Worm (Caenorhabditis elegans) whole organism, young adult: ENCODE measurements around the gene Y39G8B.7.
A peak's percentile ranks its signal among the peaks of the same experiment; 100 is the strongest.

Source experiments
- C06A6.2 ChIP-seq: fragments of 200-800 bp; sonication (Bioruptor generic); conservative IDR thresholded peaks from 2 replicates; pipeline ENCODE4 v1.3.6; 2022; ENCODE audit warnings: missing genetic modification characterization, missing compliant biosample characterization
- F33H1.4 ChIP-seq: fragments of 200-800 bp; sonication (Bioruptor generic); IDR thresholded peaks from 2 replicates; pipeline ENCODE4 v1.3.6; 2022; ENCODE audit warnings: missing genetic modification reagents, missing genetic modification characterization, missing compliant biosample characterization
- F37B4.10 ChIP-seq: fragments of 200-800 bp; sonication (Bioruptor generic); IDR thresholded peaks from 2 replicates; pipeline ENCODE4 v1.3.6; 2022; ENCODE audit warnings: missing genetic modification characterization, missing compliant biosample characterization
- F49E8.2 ChIP-seq: sonication (generic microtip); optimal IDR thresholded peaks from 3 replicates; lab custom pipeline; 2017; ENCODE audit warnings: missing genetic modification characterization, mild to moderate bottlenecking, missing compliant biosample characterization, antibody characterized with exemption, moderate library complexity; ENCODE audit not compliant: insufficient read depth
- Y95B8A.8 ChIP-seq: fragments of 200-800 bp; sonication (Bioruptor generic); IDR thresholded peaks from 2 replicates; pipeline ENCODE4 v1.3.6; 2022; ENCODE audit warnings: missing genetic modification reagents, missing genetic modification characterization, missing compliant biosample characterization
- attf-5 ChIP-seq: fragments of 200-800 bp; sonication (Bioruptor generic); optimal IDR thresholded peaks from 2 replicates; lab custom pipeline; 2018; ENCODE audit warnings: mild to moderate bottlenecking, missing genetic modification characterization, missing compliant biosample characterization
- bed-1 ChIP-seq: fragments of 200-800 bp; sonication (Bioruptor generic); IDR thresholded peaks from 2 replicates; pipeline ENCODE4 v1.3.6; 2022; ENCODE audit warnings: missing genetic modification reagents, missing genetic modification characterization, missing compliant biosample characterization
- ceh-100 ChIP-seq: fragments of 200-800 bp; sonication (Bioruptor generic); IDR thresholded peaks from 2 replicates; pipeline ENCODE4 v1.3.6; 2022; ENCODE audit warnings: missing genetic modification reagents, missing genetic modification characterization, missing compliant biosample characterization
- ceh-27 ChIP-seq: fragments of 200-800 bp; sonication (Bioruptor generic); optimal IDR thresholded peaks from 2 replicates; lab custom pipeline; 2018; ENCODE audit warnings: mild to moderate bottlenecking, missing genetic modification characterization, moderate library complexity, missing compliant biosample characterization
- die-1 ChIP-seq: sonication (generic microtip); optimal IDR thresholded peaks from 2 replicates; lab custom pipeline; 2016; ENCODE audit warnings: missing genotype, mild to moderate bottlenecking, missing genetic modification characterization, missing compliant biosample characterization
- dpl-1 ChIP-seq: fragments of 150-350 bp; optimal IDR thresholded peaks from 2 replicates; lab custom pipeline; 2014; ENCODE audit warnings: missing biosample characterization, missing genetic modification reagents, missing genetic modification characterization
- ekl-4 ChIP-seq: fragments of 200-800 bp; sonication (Bioruptor generic); IDR thresholded peaks from 2 replicates; pipeline ENCODE4 v1.3.6; 2022; ENCODE audit warnings: missing genetic modification reagents, missing genetic modification characterization, missing compliant biosample characterization
- him-1 ChIP-seq: sonication (generic microtip); optimal IDR thresholded peaks from 2 replicates; lab custom pipeline; 2016; ENCODE audit warnings: missing genotype, missing genetic modification reagents, missing genetic modification characterization, missing compliant biosample characterization
- hmg-1.2 ChIP-seq: fragments of 200-800 bp; sonication (Bioruptor generic); IDR thresholded peaks from 2 replicates; pipeline ENCODE4 v1.3.6; 2022; ENCODE audit warnings: missing genetic modification reagents, missing genetic modification characterization, missing compliant biosample characterization
- hrde-1 ChIP-seq: sonication (generic microtip); optimal IDR thresholded peaks from 2 replicates; lab custom pipeline; 2016; ENCODE audit warnings: missing genetic modification characterization, mild to moderate bottlenecking, missing compliant biosample characterization, moderate library complexity, missing genotype, missing genetic modification reagents, borderline replicate concordance
- let-607 ChIP-seq, 2 experiments: fragments of 200-800 bp in 1 of 2; sonication (Bioruptor generic) in 1 of 2; sonication (generic microtip) in 1 of 2; optimal IDR thresholded peaks; 2 replicates each; lab custom pipeline; 2016 to 2018; ENCODE audit warnings: mild to moderate bottlenecking in 2 of 2, missing compliant biosample characterization in 2 of 2, missing genetic modification characterization in 2 of 2, moderate library complexity in 2 of 2, missing genotype in 1 of 2
- lin-35 ChIP-seq, 3 experiments: fragments of 150-350 bp in 2 of 3; sonication (generic microtip) in 1 of 3; optimal IDR thresholded peaks; 2 replicates each; lab custom pipeline; 2014 to 2018; ENCODE audit warnings: missing biosample characterization in 3 of 3, missing genetic modification characterization in 3 of 3, missing genetic modification reagents in 3 of 3
- madf-3 ChIP-seq: fragments of 200-800 bp; sonication (Bioruptor generic); IDR thresholded peaks from 2 replicates; pipeline ENCODE4 v1.3.6; 2022; ENCODE audit warnings: missing genetic modification reagents, missing genetic modification characterization, missing compliant biosample characterization
- mes-4 ChIP-seq: sonication (generic microtip); optimal IDR thresholded peaks from 2 replicates; lab custom pipeline; 2016; ENCODE audit warnings: missing genotype, missing genetic modification characterization, missing compliant biosample characterization
- nfya-1 ChIP-seq: sonication (generic microtip); optimal IDR thresholded peaks from 2 replicates; lab custom pipeline; 2017; ENCODE audit warnings: antibody characterized with exemption, missing compliant biosample characterization, missing genetic modification characterization, borderline replicate concordance; ENCODE audit not compliant: insufficient read depth
- nhr-27 ChIP-seq: fragments of 200-800 bp; sonication (Bioruptor generic); optimal IDR thresholded peaks from 2 replicates; lab custom pipeline; 2018; ENCODE audit warnings: mild to moderate bottlenecking, missing genetic modification characterization, moderate library complexity, missing compliant biosample characterization
- nhr-80 ChIP-seq: sonication (generic microtip); optimal IDR thresholded peaks from 2 replicates; lab custom pipeline; 2016; ENCODE audit warnings: missing genetic modification characterization, missing compliant biosample characterization
- pha-4 ChIP-seq: fragments of 150-350 bp; sonication (generic microtip); optimal IDR thresholded peaks from 2 replicates; lab custom pipeline; 2014; ENCODE audit warnings: missing biosample characterization, missing genetic modification reagents, missing genetic modification characterization
- rcor-1 ChIP-seq: fragments of 200-800 bp; sonication (Bioruptor generic); IDR thresholded peaks from 2 replicates; pipeline ENCODE4 v1.3.6; 2022; ENCODE audit warnings: missing genetic modification reagents, missing genetic modification characterization, missing compliant biosample characterization
- rpc-1 ChIP-seq, 2 experiments: fragments of 150-350 bp in 1 of 2; sonication (generic microtip) in 1 of 2; optimal IDR thresholded peaks; 2 replicates each; lab custom pipeline; 2014 to 2018; ENCODE audit warnings: missing biosample characterization in 1 of 2, missing genetic modification characterization in 1 of 2, missing genetic modification reagents in 1 of 2, missing genotype in 1 of 2
- snpc-4 ChIP-seq, 5 experiments: fragments of 150-350 bp in 1 of 5; sonication (generic microtip) in 4 of 5; optimal IDR thresholded peaks; 2 replicates each; lab custom pipeline; 2014 to 2018; ENCODE audit warnings: missing genetic modification characterization in 5 of 5, missing biosample characterization in 3 of 5, antibody characterized with exemption in 2 of 5, mild to moderate bottlenecking in 2 of 5, missing compliant biosample characterization in 2 of 5, missing genotype in 2 of 5, moderate library complexity in 2 of 5, missing genetic modification reagents in 1 of 5
- sptf-2 ChIP-seq: fragments of 200-800 bp; sonication (Bioruptor generic); optimal IDR thresholded peaks from 2 replicates; lab custom pipeline; 2018; ENCODE audit warnings: mild to moderate bottlenecking, missing genetic modification characterization, missing compliant biosample characterization
- tlf-1 ChIP-seq: fragments of 200-800 bp; sonication (Bioruptor generic); optimal IDR thresholded peaks from 2 replicates; lab custom pipeline; 2018; ENCODE audit warnings: mild to moderate bottlenecking, missing genetic modification characterization, missing compliant biosample characterization
- unc-62 ChIP-seq: fragments of 150-350 bp; optimal IDR thresholded peaks from 2 replicates; lab custom pipeline; 2014; ENCODE audit warnings: missing biosample characterization, missing genetic modification reagents, missing genetic modification characterization
- zfh-2 ChIP-seq: fragments of 200-800 bp; sonication (Bioruptor generic); conservative IDR thresholded peaks from 2 replicates; pipeline ENCODE4 v1.3.6; 2022; ENCODE audit warnings: missing genetic modification reagents, missing genetic modification characterization, missing compliant biosample characterization
- ztf-18 ChIP-seq: sonication (generic microtip); optimal IDR thresholded peaks from 2 replicates; lab custom pipeline; 2016; ENCODE audit warnings: missing genotype, mild to moderate bottlenecking, missing genetic modification characterization, missing compliant biosample characterization
- ztf-22 ChIP-seq: fragments of 200-800 bp; sonication (Bioruptor generic); optimal IDR thresholded peaks from 2 replicates; lab custom pipeline; 2018; ENCODE audit warnings: mild to moderate bottlenecking, missing genetic modification characterization, moderate library complexity, missing compliant biosample characterization
- ztf-3 ChIP-seq: fragments of 200-800 bp; sonication (Bioruptor generic); optimal IDR thresholded peaks from 2 replicates; lab custom pipeline; 2018; ENCODE audit warnings: mild to moderate bottlenecking, missing genetic modification characterization, missing compliant biosample characterization

Y39G8B.7 gene

DNA sequence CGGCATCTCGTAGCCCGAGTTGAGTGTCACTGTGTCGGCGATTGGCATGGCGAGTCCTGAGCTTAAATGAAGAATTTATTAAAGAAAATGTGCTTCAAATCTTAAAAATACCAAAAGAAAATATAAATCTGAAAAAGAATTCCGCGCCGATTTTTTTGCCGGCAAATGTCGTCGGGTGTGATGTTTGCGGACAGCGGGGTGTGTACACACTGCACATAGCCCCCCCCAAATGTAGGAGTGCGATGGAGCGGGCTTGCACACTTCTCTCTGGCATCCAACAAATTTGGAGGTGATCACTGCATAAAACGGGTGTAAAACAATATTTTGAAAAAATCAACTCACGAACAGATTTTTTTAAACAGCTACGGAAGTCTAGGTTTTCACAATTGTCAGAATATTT, 18.7 kb downstream of the Y39G8B.7 start, which contains the start of gene Y39G8B.2 (continued):
- peak; percentile 72 for TF ChIP-seq zfh-2
- peak in 1 of 2 experiments; percentile 1 for TF ChIP-seq let-607 (tag; optimal IDR thresholded peaks at IDR 0.05; lab: Kevin White, UChicago)
- TF ChIP-seq ekl-4 (GFP tag; lab: Robert Waterston, UW): peak; percentile 44; the same call in 1 of the 2 replicates

DNA sequence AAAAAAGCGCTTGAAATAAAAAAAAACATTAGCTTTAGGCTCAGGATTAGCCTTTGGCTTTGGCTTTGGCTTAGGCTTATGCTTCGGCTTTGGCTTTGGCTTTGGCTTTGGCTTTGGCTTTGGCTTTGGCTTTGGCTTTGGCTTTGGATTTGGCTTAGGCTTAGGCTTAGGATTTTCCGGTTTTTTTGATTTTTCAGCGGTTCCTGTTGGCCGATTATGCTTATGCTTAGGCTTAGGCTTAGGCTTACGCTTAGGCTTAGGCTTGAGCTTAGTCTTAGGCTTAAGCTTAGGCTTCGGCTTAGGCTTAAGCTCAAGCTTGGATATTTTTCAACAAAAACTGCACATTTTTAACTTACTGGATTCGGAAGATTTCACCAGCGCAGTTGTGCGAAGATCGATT, 20.7 kb downstream of the Y39G8B.7 start:
- no peak for TF ChIP-seq mes-4 (tag; lab: Kevin White, UChicago)
- no peak for TF ChIP-seq him-1 (tag; lab: Kevin White, UChicago)
- TF ChIP-seq ceh-27: no peak
- no peak for TF ChIP-seq rcor-1 (GFP tag; lab: Robert Waterston, UW)
- TF ChIP-seq ekl-4 (GFP tag; lab: Robert Waterston, UW): no peak
- TF ChIP-seq pha-4: no peak
- TF ChIP-seq bed-1 (GFP tag; lab: Robert Waterston, UW): no peak
- no peak for TF ChIP-seq Y95B8A.8 (GFP tag; lab: Robert Waterston, UW)
- no peak for TF ChIP-seq rpc-1 (optimal IDR thresholded peaks at IDR 0.05; lab: Kevin White, UChicago)
- TF ChIP-seq rpc-1 (tag; optimal IDR thresholded peaks at IDR 0.05; lab: Kevin White, UChicago): no peak
- TF ChIP-seq die-1 (tag; lab: Kevin White, UChicago): no peak
- no peak for TF ChIP-seq nhr-27 (tag; lab: Kevin White, UChicago)
- TF ChIP-seq madf-3 (GFP tag; lab: Robert Waterston, UW): no peak
- no peak for TF ChIP-seq nfya-1 (tag; lab: Kevin White, UChicago)
- TF ChIP-seq unc-62 (GFP tag; lab: Kevin White, UChicago): no peak
- no peak for TF ChIP-seq F33H1.4 (GFP tag; lab: Robert Waterston, UW)
- no peak for TF ChIP-seq ztf-18
- TF ChIP-seq C06A6.2 (GFP tag; lab: Robert Waterston, UW): no peak

ce11 chrII:13973514-13973913, 21.3 kb downstream of the Y39G8B.7 start, which contains the start of gene Y39G8B.1:
Y39G8B.1 (minus strand) TSS chrII:13973812.
- TF ChIP-seq snpc-4 (GFP tag; optimal IDR thresholded peaks at IDR 0.05; lab: Kevin White, UChicago): no peak
- peak in 1 of 4 experiments; percentile 8 for TF ChIP-seq snpc-4 (tag; optimal IDR thresholded peaks at IDR 0.05; lab: Kevin White, UChicago)
- TF ChIP-seq let-607 (tag; optimal IDR thresholded peaks at IDR 0.05; lab: Kevin White, UChicago): peak; percentile 52 to 64
- TF ChIP-seq nhr-80: peak; percentile 55
- no peak for TF ChIP-seq ztf-3 (GFP tag; lab: Kevin White, UChicago)

- TF ChIP-seq F49E8.2 (tag; lab: Kevin White, UChicago) (no peak), F37B4.10 (GFP tag; lab: Robert Waterston, UW) (0 out of 2 replicates have a peak, but pooled peaks have one; percentile 84), zfh-2 (peak; percentile 55; the same call in 1 of the 2 replicates), sptf-2 (GFP tag; lab: Kevin White, UChicago) (no peak)
Measured at ce11 chrII:13972199-13972598, 22.6 kb downstream of the Y39G8B.7 start.

ce11 chrII:13968979-13969378, 25.9 kb downstream of the Y39G8B.7 start, which contains the start of gene sre-43:
sre-43 (minus strand) TSS chrII:13969079.
- TF ChIP-seq ztf-22 (GFP tag; lab: Kevin White, UChicago) (no peak), attf-5 (no peak), lin-35 (GFP tag; optimal IDR thresholded peaks at IDR 0.05; lab: Kevin White, UChicago) (no peak), ceh-100 (GFP tag; lab: Robert Waterston, UW) (no peak), tlf-1 (GFP tag; lab: Kevin White, UChicago) (no peak), let-607 (tag; optimal IDR thresholded peaks at IDR 0.05; lab: Kevin White, UChicago) (no peak), bed-1 (GFP tag; lab: Robert Waterston, UW) (no peak), nhr-27 (tag; lab: Kevin White, UChicago) (no peak), dpl-1 (GFP tag; lab: Kevin White, UChicago) (no peak), F37B4.10 (GFP tag; lab: Robert Waterston, UW) (no peak), hrde-1 (tag; lab: Kevin White, UChicago) (no peak), hmg-1.2 (GFP tag; lab: Robert Waterston, UW) (no peak)
